Fruit fly (Drosophila melanogaster) whole organism, prepupa: ENCODE measurements around the gene CG5391.

Experiments used
- Blimp-1 ChIP-seq: fragments of 200-800 bp; sonication (Bioruptor generic); optimal IDR thresholded peaks from 3 replicates; lab custom pipeline; 2017; ENCODE audit warnings: missing biosample characterization, missing genetic modification characterization, mild to moderate bottlenecking, moderate library complexity, missing genetic modification reagents
- CG10631 ChIP-seq: fragments of 200-800 bp; sonication (Bioruptor generic); optimal IDR thresholded peaks from 2 replicates; lab custom pipeline; 2016; ENCODE audit warnings: missing biosample characterization, missing genetic modification characterization
- CG10669 ChIP-seq: fragments of 200-800 bp; sonication (Bioruptor generic); optimal IDR thresholded peaks from 3 replicates; lab custom pipeline; 2018; ENCODE audit warnings: missing biosample characterization, mild to moderate bottlenecking, missing genetic modification characterization, moderate library complexity
- CG11294 ChIP-seq: fragments of 200-800 bp; sonication (Bioruptor generic); IDR thresholded peaks from 2 replicates; pipeline ENCODE4 v1.3.6; 2022; ENCODE audit warnings: missing biosample characterization, missing genetic modification characterization
- CG11762 ChIP-seq: fragments of 200-800 bp; sonication (Bioruptor generic); optimal IDR thresholded peaks from 3 replicates; lab custom pipeline; 2016; ENCODE audit warnings: missing biosample characterization, missing genetic modification characterization; ENCODE audit not compliant: insufficient read depth
- CG11902 ChIP-seq: fragments of 200-800 bp; sonication (Bioruptor generic); optimal IDR thresholded peaks from 3 replicates; lab custom pipeline; 2016; ENCODE audit warnings: missing biosample characterization, missing genetic modification characterization
- CG15336 ChIP-seq: fragments of 200-800 bp; sonication (Bioruptor generic); IDR thresholded peaks from 2 replicates; pipeline ENCODE4 v1.3.6; 2022; ENCODE audit warnings: missing biosample characterization, missing genetic modification characterization
- CG1621 ChIP-seq: fragments of 200-800 bp; sonication (Bioruptor generic); optimal IDR thresholded peaks from 3 replicates; lab custom pipeline; 2018; ENCODE audit warnings: missing biosample characterization, mild to moderate bottlenecking, missing genetic modification characterization
- CG3032 ChIP-seq: fragments of 200-800 bp; optimal IDR thresholded peaks from 2 replicates; lab custom pipeline; 2019; ENCODE audit warnings: missing biosample characterization, mild to moderate bottlenecking, missing genetic modification characterization, moderate library complexity
- CG31627 ChIP-seq: fragments of 200-800 bp; sonication (Bioruptor generic); optimal IDR thresholded peaks from 3 replicates; lab custom pipeline; 2016; ENCODE audit warnings: missing biosample characterization, missing genetic modification characterization
- CG34406 ChIP-seq: fragments of 200-800 bp; sonication (Bioruptor generic); optimal IDR thresholded peaks from 3 replicates; lab custom pipeline; 2016; ENCODE audit warnings: missing biosample characterization, missing genetic modification characterization
- CG3919 ChIP-seq: fragments of 200-800 bp; sonication (Bioruptor generic); optimal IDR thresholded peaks from 3 replicates; lab custom pipeline; 2016; ENCODE audit warnings: missing biosample characterization, missing genetic modification characterization
- CG4318 ChIP-seq: fragments of 200-800 bp; sonication (Bioruptor generic); optimal IDR thresholded peaks from 3 replicates; lab custom pipeline; 2017; ENCODE audit warnings: missing biosample characterization, mild to moderate bottlenecking, missing genetic modification characterization
- CG6792 ChIP-seq: fragments of 200-800 bp; sonication (Bioruptor generic); optimal IDR thresholded peaks from 3 replicates; lab custom pipeline; 2016; ENCODE audit warnings: missing biosample characterization, missing genetic modification characterization
- CG8319 ChIP-seq: fragments of 200-800 bp; sonication (Bioruptor generic); optimal IDR thresholded peaks from 3 replicates; lab custom pipeline; 2016; ENCODE audit warnings: missing biosample characterization, missing genetic modification characterization
- CG8632 ChIP-seq: fragments of 200-800 bp; sonication (Bioruptor generic); optimal IDR thresholded peaks from 3 replicates; lab custom pipeline; 2016; ENCODE audit warnings: missing biosample characterization, missing genetic modification characterization
- Eip75B ChIP-seq: fragments of 200-800 bp; sonication (Bioruptor generic); optimal IDR thresholded peaks from 3 replicates; lab custom pipeline; 2016; ENCODE audit warnings: missing biosample characterization, missing genetic modification characterization
- Eip78C ChIP-seq: fragments of 200-800 bp; sonication (Bioruptor generic); peaks from one replicate; lab custom pipeline; 2016; ENCODE audit warnings: missing biosample characterization, missing genetic modification characterization
- Eip93F ChIP-seq: fragments of 200-800 bp; sonication (Bioruptor generic); optimal IDR thresholded peaks from 2 replicates; lab custom pipeline; 2016; ENCODE audit warnings: missing biosample characterization, mild to moderate bottlenecking, missing genetic modification characterization
- Ets96B ChIP-seq: fragments of 200-800 bp; optimal IDR thresholded peaks from 2 replicates; lab custom pipeline; 2019; ENCODE audit warnings: missing biosample characterization, mild to moderate bottlenecking, missing genetic modification characterization, moderate library complexity
- Gug ChIP-seq: fragments of 200-800 bp; sonication (Bioruptor generic); IDR thresholded peaks from 2 replicates; pipeline ENCODE4 v1.3.6; 2022; ENCODE audit warnings: missing biosample characterization, missing genetic modification characterization
- Hr38 ChIP-seq: sonication (Bioruptor generic); optimal IDR thresholded peaks from 2 replicates; lab custom pipeline; 2016; ENCODE audit warnings: missing biosample characterization, missing genetic modification characterization
- Hr39 ChIP-seq: fragments of 200-800 bp; sonication (Bioruptor generic); optimal IDR thresholded peaks from 2 replicates; lab custom pipeline; 2016; ENCODE audit warnings: missing biosample characterization, missing genetic modification characterization
- Hr4 ChIP-seq: fragments of 200-800 bp; sonication (Bioruptor generic); optimal IDR thresholded peaks from 3 replicates; lab custom pipeline; 2016; ENCODE audit warnings: missing biosample characterization, missing genetic modification characterization
- Lpt ChIP-seq: fragments of 200-800 bp; sonication (Bioruptor generic); optimal IDR thresholded peaks from 3 replicates; lab custom pipeline; 2016; ENCODE audit warnings: missing biosample characterization, missing genetic modification characterization
- Met ChIP-seq: fragments of 200-800 bp; sonication (Bioruptor generic); optimal IDR thresholded peaks from 3 replicates; lab custom pipeline; 2016; ENCODE audit warnings: missing biosample characterization, missing genetic modification characterization
- OdsH ChIP-seq: fragments of 200-800 bp; sonication (Bioruptor generic); optimal IDR thresholded peaks from 3 replicates; lab custom pipeline; 2016; ENCODE audit warnings: missing biosample characterization, missing genetic modification characterization
- Sox102F ChIP-seq: fragments of 200-800 bp; sonication (Bioruptor generic); optimal IDR thresholded peaks from 2 replicates; lab custom pipeline; 2016; ENCODE audit warnings: missing biosample characterization, mild to moderate bottlenecking, missing genetic modification characterization
- Sox14 ChIP-seq: fragments of 200-800 bp; sonication (Bioruptor generic); optimal IDR thresholded peaks from 3 replicates; lab custom pipeline; 2016; ENCODE audit warnings: missing biosample characterization, missing genetic modification characterization
- Sox15 ChIP-seq: fragments of 200-800 bp; sonication (Bioruptor generic); optimal IDR thresholded peaks from 3 replicates; lab custom pipeline; 2016; ENCODE audit warnings: missing biosample characterization, missing genetic modification characterization
- achi ChIP-seq: fragments of 200-800 bp; sonication (Bioruptor generic); optimal IDR thresholded peaks from 3 replicates; lab custom pipeline; 2016; ENCODE audit warnings: missing biosample characterization, missing genetic modification characterization
- acj6 ChIP-seq: fragments of 200-800 bp; sonication (Bioruptor generic); optimal IDR thresholded peaks from 3 replicates; lab custom pipeline; 2016; ENCODE audit warnings: missing biosample characterization, missing genetic modification characterization
- cyc ChIP-seq: fragments of 200-800 bp; sonication (Bioruptor generic); optimal IDR thresholded peaks from 3 replicates; lab custom pipeline; 2016; ENCODE audit warnings: missing biosample characterization, missing genetic modification characterization
- dac ChIP-seq: fragments of 200-800 bp; sonication (Bioruptor generic); optimal IDR thresholded peaks from 2 replicates; lab custom pipeline; 2017; ENCODE audit warnings: missing biosample characterization, mild to moderate bottlenecking, missing genetic modification characterization
- dsx ChIP-seq: fragments of 200-800 bp; optimal IDR thresholded peaks from 3 replicates; lab custom pipeline; 2019; ENCODE audit warnings: missing biosample characterization, mild to moderate bottlenecking, missing genetic modification characterization, moderate library complexity; ENCODE audit not compliant: poor library complexity, severe bottlenecking
- eg ChIP-seq: fragments of 200-800 bp; sonication (Bioruptor generic); IDR thresholded peaks from 3 replicates; pipeline ENCODE4 v1.3.6; 2022; ENCODE audit warnings: missing biosample characterization, missing genetic modification characterization
- esn ChIP-seq: fragments of 200-800 bp; sonication (Bioruptor generic); optimal IDR thresholded peaks from 2 replicates; lab custom pipeline; 2016; ENCODE audit warnings: missing biosample characterization, mild to moderate bottlenecking, missing genetic modification characterization, moderate library complexity
- fd59A ChIP-seq: fragments of 200-800 bp; sonication (Bioruptor generic); optimal IDR thresholded peaks from 2 replicates; lab custom pipeline; 2017; ENCODE audit warnings: missing biosample characterization, mild to moderate bottlenecking, missing genetic modification characterization, missing genetic modification reagents
- lz ChIP-seq: fragments of 200-800 bp; sonication (Bioruptor generic); optimal IDR thresholded peaks from 3 replicates; lab custom pipeline; 2016; ENCODE audit warnings: missing biosample characterization, missing genetic modification characterization
- net ChIP-seq: fragments of 200-800 bp; sonication (Bioruptor generic); optimal IDR thresholded peaks from 3 replicates; lab custom pipeline; 2016; ENCODE audit warnings: missing biosample characterization, missing genetic modification characterization
- pdm3 ChIP-seq: fragments of 200-800 bp; sonication (Bioruptor generic); optimal IDR thresholded peaks from 3 replicates; lab custom pipeline; 2016; ENCODE audit warnings: missing biosample characterization, missing genetic modification characterization
- salr ChIP-seq, 2 experiments: fragments of 200-800 bp; sonication (Bioruptor generic); optimal IDR thresholded peaks; 3 replicates each; lab custom pipeline; 2016 to 2018; ENCODE audit warnings: missing biosample characterization in 2 of 2, missing genetic modification characterization in 2 of 2, mild to moderate bottlenecking in 1 of 2
- spab ChIP-seq: fragments of 200-800 bp; sonication (Bioruptor generic); optimal IDR thresholded peaks from 2 replicates; lab custom pipeline; 2017; ENCODE audit warnings: missing biosample characterization, mild to moderate bottlenecking, missing genetic modification characterization, missing genetic modification reagents
- svp ChIP-seq: fragments of 200-800 bp; sonication (Bioruptor generic); peaks from one replicate; lab custom pipeline; 2016; ENCODE audit warnings: missing biosample characterization, missing genetic modification characterization
- topi ChIP-seq: fragments of 200-800 bp; sonication (Bioruptor generic); optimal IDR thresholded peaks from 3 replicates; lab custom pipeline; 2016; ENCODE audit warnings: missing biosample characterization, missing genetic modification characterization
- vri ChIP-seq: fragments of 200-800 bp; sonication (Bioruptor generic); optimal IDR thresholded peaks from 3 replicates; lab custom pipeline; 2016; ENCODE audit warnings: missing biosample characterization, mild to moderate bottlenecking, missing genetic modification characterization

The CG5391 gene

dm6 chr3R:22368077-22368776 lies 34.3 kb upstream of the CG5391 start (continued):
- TF ChIP-seq net (GFP tag; lab: Kevin White, UChicago) (no peak), svp (GFP tag; lab: Kevin White, UChicago) (peak; percentile 83), Hr4 (GFP tag; lab: Kevin White, UChicago) (no peak), CG10669 (GFP tag; lab: Kevin White, UChicago) (no peak), achi (GFP tag; lab: Kevin White, UChicago) (no peak), CG11762 (GFP tag; lab: Kevin White, UChicago) (peak; percentile 1), Eip93F (no peak), OdsH (no peak)
- TF ChIP-seq, all 60 proteins: peak for 8

dm6 chr3R:22367126-22368076 lies 33.5 kb upstream of the CG5391 start, which contains the start of the genes Polr3F and PyK:
Gene Polr3F (minus strand): TSS chr3R:22367373.
Gene PyK (plus strand): TSS chr3R:22367536.
- TF ChIP-seq pdm3 (GFP tag; lab: Kevin White, UChicago): peak; percentile 36
- no peak for TF ChIP-seq net (GFP tag; lab: Kevin White, UChicago)
- TF ChIP-seq spab: no peak
- peak; percentile 30 for TF ChIP-seq dac (GFP tag; lab: Kevin White, UChicago)
- TF ChIP-seq CG34406 (GFP tag; lab: Kevin White, UChicago): no peak
- TF ChIP-seq cyc: peak; percentile 26
- peak; percentile 52 for TF ChIP-seq CG1621
- no peak for TF ChIP-seq Sox102F (GFP tag; lab: Kevin White, UChicago)
- peak; percentile 47 for TF ChIP-seq CG10669 (GFP tag; lab: Kevin White, UChicago)
- TF ChIP-seq CG3032 (tag; lab: Kevin White, UChicago): peak; percentile 41
- peak; percentile 47 for TF ChIP-seq Sox14 (GFP tag; lab: Kevin White, UChicago)
- TF ChIP-seq topi (GFP tag; lab: Kevin White, UChicago): peak; percentile 39
- TF ChIP-seq fd59A: no peak
- TF ChIP-seq achi (GFP tag; lab: Kevin White, UChicago): peak; percentile 12
- TF ChIP-seq CG15336 (GFP tag; lab: Robert Waterston, UW): peak; percentile 58
- peak; percentile 16 for TF ChIP-seq Eip75B
- no peak for TF ChIP-seq Blimp-1
- no peak for TF ChIP-seq CG8632
- TF ChIP-seq CG8319 (GFP tag; lab: Kevin White, UChicago): no peak
- TF ChIP-seq lz (GFP tag; lab: Kevin White, UChicago): peak; percentile 36
- peak; percentile 49 for TF ChIP-seq Hr4 (GFP tag; lab: Kevin White, UChicago)
- TF ChIP-seq Hr39 (GFP tag; lab: Kevin White, UChicago): peak; percentile 20
- no peak for TF ChIP-seq Hr38 (GFP tag; lab: Kevin White, UChicago)
- peak; percentile 72 for TF ChIP-seq eg (GFP tag; lab: Robert Waterston, UW)
- TF ChIP-seq salr (GFP tag; optimal IDR thresholded peaks at IDR 0.05; lab: Kevin White, UChicago): no peak
- peak; percentile 46 for TF ChIP-seq esn
- no peak for TF ChIP-seq Eip93F
- TF ChIP-seq Eip78C (GFP tag; lab: Kevin White, UChicago): peak; percentile 72
- TF ChIP-seq CG10631 (GFP tag; lab: Kevin White, UChicago): no peak
- TF ChIP-seq dsx (GFP tag; lab: Kevin White, UChicago): peak; percentile 16
- no peak for TF ChIP-seq Lpt (GFP tag; lab: Kevin White, UChicago)
- TF ChIP-seq Gug: no peak
- no peak for TF ChIP-seq CG11294 (GFP tag; lab: Robert Waterston, UW)
- peak; percentile 1 for TF ChIP-seq CG31627 (GFP tag; lab: Kevin White, UChicago)
- TF ChIP-seq svp (GFP tag; lab: Kevin White, UChicago): peak; percentile 57
- TF ChIP-seq CG6792: no peak
- TF ChIP-seq CG3919 (GFP tag; lab: Kevin White, UChicago): no peak
- TF ChIP-seq Met (GFP tag; lab: Kevin White, UChicago): peak; percentile 26
- peak; percentile 1 for TF ChIP-seq acj6 (GFP tag; lab: Kevin White, UChicago)
- TF ChIP-seq vri: peak; percentile 48
- no peak for TF ChIP-seq CG11902 (GFP tag; lab: Kevin White, UChicago)
- TF ChIP-seq Sox15 (GFP tag; lab: Kevin White, UChicago): no peak
- peak; percentile 51 for TF ChIP-seq Ets96B
- TF ChIP-seq CG4318 (GFP tag; lab: Kevin White, UChicago): no peak
- peak; percentile 45 for TF ChIP-seq OdsH
